ENCODE assay signal across 2 fruit fly cellular contexts in genomic region chr2L:8421717-8422116, dm6.
TF ChIP-seq lines count a peak whose summit lies in the region.

No protein-coding gene starts in this region.

- no peak for TF ChIP-seq CTCF in whole organism, embryonic (GFP tag; optimal IDR thresholded peaks at IDR 0.05; lab: Kevin White, UChicago)

TF ChIP-seq in whole organism, embryonic, 481 proteins besides CTCF, POLR2A, EP300 and RAD21:
- TF ChIP-seq CG15514 (GFP tag; optimal IDR thresholded peaks at IDR 0.05; lab: Kevin White, UChicago) (no peak), MESR4 (GFP tag; optimal IDR thresholded peaks at IDR 0.05; lab: Kevin White, UChicago) (no peak), ase (GFP tag; IDR thresholded peaks at IDR 0.05; lab: Robert Waterston, UW) (no peak), Trl (optimal IDR thresholded peaks at IDR 0.05; lab: Kevin White, UChicago) (no peak), Trl (GFP tag; optimal IDR thresholded peaks at IDR 0.05; lab: Kevin White, UChicago) (no peak), CG6654 (GFP tag; optimal IDR thresholded peaks at IDR 0.05; lab: Kevin White, UChicago) (no peak), gem (tag; optimal IDR thresholded peaks at IDR 0.05; lab: Kevin White, UChicago) (no peak), kni (GFP tag; optimal IDR thresholded peaks at IDR 0.05; lab: Kevin White, UChicago) (peak; percentile 58), sens (GFP tag; lab: Kevin White, UChicago) (peak; percentile 44), CG8359 (GFP tag; optimal IDR thresholded peaks at IDR 0.05; lab: Kevin White, UChicago; ENCODE audit: borderline replicate concordance) (no peak), ken (GFP tag; IDR thresholded peaks at IDR 0.05; lab: Robert Waterston, UW) (no peak)

TF ChIP-seq in whole organism, wandering third instar larva, 38 proteins besides CTCF, POLR2A, EP300 and RAD21:
- TF ChIP-seq Rel (GFP tag; optimal IDR thresholded peaks at IDR 0.05; lab: Kevin White, UChicago) (no peak), Rel (tag; optimal IDR thresholded peaks at IDR 0.05; lab: Kevin White, UChicago) (peak; percentile 92), Abd-B (GFP tag; optimal IDR thresholded peaks at IDR 0.05; lab: Kevin White, UChicago) (no peak)
